Fruit fly (Drosophila melanogaster) whole organism, embryonic: ENCODE data around the gene CG34134.

Experiments
- Ada2b ChIP-seq: fragments of 200-800 bp; sonication (Bioruptor generic); IDR thresholded peaks from 2 replicates; pipeline ENCODE4 v1.3.6; 2022; ENCODE audit warnings: missing biosample characterization, missing genetic modification characterization
- Blimp-1 ChIP-seq: fragments of 200-800 bp; sonication (Bioruptor generic); optimal IDR thresholded peaks from 3 replicates; lab custom pipeline; 2018; ENCODE audit warnings: missing biosample characterization, missing genetic modification characterization, mild to moderate bottlenecking, moderate library complexity, missing genetic modification reagents
- Bteb2 ChIP-seq: fragments of 200-800 bp; sonication (Bioruptor generic); optimal IDR thresholded peaks from 2 replicates; lab custom pipeline; 2016; ENCODE audit warnings: missing biosample characterization, missing genetic modification characterization
- CG10979 ChIP-seq: fragments of 200-800 bp; sonication (Bioruptor generic); optimal IDR thresholded peaks from 2 replicates; lab custom pipeline; 2018; ENCODE audit warnings: missing biosample characterization, mild to moderate bottlenecking, missing genetic modification characterization, moderate library complexity
- CG11504 ChIP-seq: fragments of 200-800 bp; sonication (Bioruptor generic); optimal IDR thresholded peaks from 3 replicates; lab custom pipeline; 2019; ENCODE audit warnings: missing biosample characterization, mild to moderate bottlenecking, missing genetic modification characterization, moderate library complexity
- CG11560 ChIP-seq: fragments of 200-800 bp; sonication (Bioruptor generic); IDR thresholded peaks from 3 replicates; pipeline ENCODE4 v1.3.6; 2022; ENCODE audit warnings: missing biosample characterization, missing genetic modification characterization
- CG12391 ChIP-seq: fragments of 200-800 bp; sonication (Bioruptor generic); optimal IDR thresholded peaks from 3 replicates; lab custom pipeline; 2018; ENCODE audit warnings: missing biosample characterization, mild to moderate bottlenecking, missing genetic modification characterization, moderate library complexity
- CG14441 ChIP-seq: fragments of 200-800 bp; sonication (Bioruptor generic); IDR thresholded peaks from 2 replicates; pipeline ENCODE4 v1.3.6; 2022; ENCODE audit warnings: missing biosample characterization, missing genetic modification characterization
- CG1603 ChIP-seq: fragments of 200-800 bp; sonication (Bioruptor generic); optimal IDR thresholded peaks from 2 replicates; lab custom pipeline; 2019; ENCODE audit warnings: missing biosample characterization, mild to moderate bottlenecking, missing genetic modification characterization, moderate library complexity
- CG17328 ChIP-seq: fragments of 200-800 bp; sonication (Bioruptor generic); IDR thresholded peaks from 2 replicates; pipeline ENCODE4 v1.3.6; 2022; ENCODE audit warnings: missing biosample characterization, missing genetic modification characterization
- CG17359 ChIP-seq: fragments of 200-800 bp; sonication (Bioruptor generic); optimal IDR thresholded peaks from 3 replicates; lab custom pipeline; 2018; ENCODE audit warnings: missing biosample characterization, mild to moderate bottlenecking, missing genetic modification characterization, moderate library complexity
- CG2712 ChIP-seq: fragments of 200-800 bp; optimal IDR thresholded peaks from 3 replicates; lab custom pipeline; 2019; ENCODE audit warnings: missing biosample characterization, mild to moderate bottlenecking, missing genetic modification characterization, moderate library complexity
- CG30403 ChIP-seq: fragments of 200-800 bp; sonication (Bioruptor generic); optimal IDR thresholded peaks from 3 replicates; lab custom pipeline; 2016; ENCODE audit warnings: missing biosample characterization, missing genetic modification characterization
- CG5180 ChIP-seq: fragments of 200-800 bp; sonication (Bioruptor generic); optimal IDR thresholded peaks from 3 replicates; lab custom pipeline; 2017; ENCODE audit warnings: missing biosample characterization, missing genetic modification characterization, mild to moderate bottlenecking, moderate library complexity, missing genetic modification reagents
- CG6689 ChIP-seq: fragments of 200-800 bp; sonication (Bioruptor generic); IDR thresholded peaks from 2 replicates; pipeline ENCODE4 v1.3.6; 2022; ENCODE audit warnings: missing biosample characterization, missing genetic modification characterization
- CoRest ChIP-seq: fragments of 200-800 bp; sonication (Bioruptor generic); optimal IDR thresholded peaks from 3 replicates; lab custom pipeline; 2018; ENCODE audit warnings: missing biosample characterization, mild to moderate bottlenecking, missing genetic modification characterization, moderate library complexity
- Dip3 ChIP-seq: fragments of 200-800 bp; sonication (Bioruptor generic); optimal IDR thresholded peaks from 3 replicates; lab custom pipeline; 2016; ENCODE audit warnings: missing biosample characterization, missing genetic modification characterization
- Doc2 ChIP-seq: fragments of 200-800 bp; sonication (Bioruptor generic); IDR thresholded peaks from 2 replicates; pipeline ENCODE4 v1.3.6; 2022; ENCODE audit warnings: missing biosample characterization, missing genetic modification characterization
- Drgx ChIP-seq: fragments of 200-800 bp; sonication (Bioruptor generic); IDR thresholded peaks from 2 replicates; pipeline ENCODE4 v1.3.6; 2022; ENCODE audit warnings: missing biosample characterization, missing genetic modification characterization
- Ets65A ChIP-seq: fragments of 200-800 bp; sonication (Bioruptor generic); peaks from one replicate; lab custom pipeline; 2016; ENCODE audit warnings: missing biosample characterization, missing genetic modification characterization
- Med ChIP-seq: fragments of 200-800 bp; sonication (Bioruptor generic); peaks from one replicate; lab custom pipeline; 2016; ENCODE audit warnings: missing biosample characterization, missing genetic modification characterization, mild to moderate bottlenecking, inconsistent platforms, moderate library complexity
- Meics ChIP-seq: fragments of 200-800 bp; sonication (Bioruptor generic); optimal IDR thresholded peaks from 2 replicates; lab custom pipeline; 2017; ENCODE audit warnings: missing biosample characterization, mild to moderate bottlenecking, missing genetic modification characterization
- NC2α ChIP-seq: fragments of 200-800 bp; sonication (Bioruptor generic); optimal IDR thresholded peaks from 2 replicates; lab custom pipeline; 2016; ENCODE audit warnings: missing biosample characterization, missing genetic modification characterization
- Ptx1 ChIP-seq: fragments of 200-800 bp; sonication (Bioruptor generic); IDR thresholded peaks from 2 replicates; pipeline ENCODE4 v1.3.6; 2022; ENCODE audit warnings: missing biosample characterization, missing genetic modification characterization
- Rfx ChIP-seq: fragments of 200-800 bp; sonication (Bioruptor generic); IDR thresholded peaks from 2 replicates; pipeline ENCODE4 v1.3.6; 2022; ENCODE audit warnings: missing biosample characterization, missing genetic modification characterization
- Usf ChIP-seq: fragments of 200-800 bp; sonication (Bioruptor generic); optimal IDR thresholded peaks from 2 replicates; lab custom pipeline; 2017; ENCODE audit warnings: missing genotype, missing biosample characterization, missing genetic modification characterization
- Xbp1 ChIP-seq: fragments of 200-800 bp; sonication (Bioruptor generic); optimal IDR thresholded peaks from 3 replicates; lab custom pipeline; 2016; ENCODE audit warnings: missing biosample characterization, mild to moderate bottlenecking, missing genetic modification characterization
- az2 ChIP-seq: fragments of 200-800 bp; sonication (Bioruptor generic); optimal IDR thresholded peaks from 3 replicates; lab custom pipeline; 2016; ENCODE audit warnings: missing biosample characterization, missing genetic modification characterization
- bowl ChIP-seq: fragments of 200-800 bp; sonication (Bioruptor generic); IDR thresholded peaks from 2 replicates; pipeline ENCODE4 v1.3.6; 2022; ENCODE audit warnings: missing biosample characterization, missing genetic modification characterization
- bsh ChIP-seq, 2 experiments: fragments of 200-800 bp; sonication (Bioruptor generic); optimal IDR thresholded peaks; 2 replicates each; lab custom pipeline; 2017 to 2018; ENCODE audit warnings: mild to moderate bottlenecking in 2 of 2, missing biosample characterization in 2 of 2, missing genetic modification characterization in 2 of 2, moderate library complexity in 1 of 2
- chif ChIP-seq, 2 experiments: fragments of 200-800 bp; sonication (Bioruptor generic); optimal IDR thresholded peaks; 3 replicates each; lab custom pipeline; 2016; ENCODE audit warnings: missing biosample characterization in 2 of 2, missing genetic modification characterization in 2 of 2
- ci ChIP-seq: fragments of 200-800 bp; sonication (Bioruptor generic); IDR thresholded peaks from 3 replicates; pipeline ENCODE4 v1.3.6; 2022; ENCODE audit warnings: missing biosample characterization, missing genetic modification characterization
- dmrt11E ChIP-seq: fragments of 200-800 bp; sonication (Bioruptor generic); optimal IDR thresholded peaks from 3 replicates; lab custom pipeline; 2018; ENCODE audit warnings: missing biosample characterization, mild to moderate bottlenecking, missing genetic modification characterization, moderate library complexity
- dmrt99B ChIP-seq: fragments of 200-800 bp; sonication (Bioruptor generic); optimal IDR thresholded peaks from 2 replicates; lab custom pipeline; 2018; ENCODE audit warnings: missing biosample characterization, mild to moderate bottlenecking, missing genetic modification characterization, moderate library complexity
- fd96Cb ChIP-seq: fragments of 200-800 bp; sonication (Bioruptor generic); optimal IDR thresholded peaks from 2 replicates; lab custom pipeline; 2018; ENCODE audit warnings: missing biosample characterization, mild to moderate bottlenecking, missing genetic modification characterization, moderate library complexity
- gem ChIP-seq: fragments of 200-800 bp; sonication (Bioruptor generic); optimal IDR thresholded peaks from 2 replicates; lab custom pipeline; 2019; ENCODE audit warnings: missing biosample characterization, mild to moderate bottlenecking, missing genetic modification characterization, moderate library complexity
- ken ChIP-seq: fragments of 200-800 bp; sonication (Bioruptor generic); IDR thresholded peaks from 3 replicates; pipeline ENCODE4 v1.3.6; 2022; ENCODE audit warnings: missing biosample characterization, missing genetic modification characterization
- nom ChIP-seq: fragments of 200-800 bp; sonication (Bioruptor generic); optimal IDR thresholded peaks from 2 replicates; lab custom pipeline; 2017; ENCODE audit warnings: missing biosample characterization, missing genetic modification characterization, mild to moderate bottlenecking, moderate library complexity, missing genetic modification reagents
- phol ChIP-seq: fragments of 200-800 bp; sonication (Bioruptor generic); optimal IDR thresholded peaks from 3 replicates; lab custom pipeline; 2018; ENCODE audit warnings: missing biosample characterization, mild to moderate bottlenecking, missing genetic modification characterization, moderate library complexity
- prd ChIP-seq, 3 experiments: fragments of >200 bp in 2 of 3; fragments of 200-800 bp in 1 of 3; sonication (Bioruptor generic) in 1 of 3; optimal IDR thresholded peaks in 2 of 3; IDR thresholded peaks in 1 of 3; 2 replicates in 2 of 3; 3 replicates in 1 of 3; pipeline versions ENCODE4 v1.3.6 to Lab custom; 2017 to 2022; ENCODE audit warnings: missing biosample characterization in 1 of 3, missing genetic modification characterization in 1 of 3
- pzg ChIP-seq: fragments of 200-800 bp; sonication (Bioruptor generic); optimal IDR thresholded peaks from 3 replicates; lab custom pipeline; 2018; ENCODE audit warnings: missing biosample characterization, mild to moderate bottlenecking, missing genetic modification characterization, moderate library complexity
- sd ChIP-seq: fragments of 200-800 bp; sonication (Bioruptor generic); optimal IDR thresholded peaks from 3 replicates; lab custom pipeline; 2018; ENCODE audit warnings: missing biosample characterization, mild to moderate bottlenecking, missing genetic modification characterization, moderate library complexity
- sens ChIP-seq: fragments of 200-800 bp; sonication (Bioruptor generic); peaks from one replicate; lab custom pipeline; 2016; ENCODE audit warnings: missing biosample characterization, missing genetic modification characterization
- sens-2 ChIP-seq: fragments of 200-800 bp; sonication (Bioruptor generic); IDR thresholded peaks from 2 replicates; pipeline ENCODE4 v1.3.6; 2022; ENCODE audit warnings: missing biosample characterization, missing genetic modification characterization
- sr ChIP-seq: fragments of 200-800 bp; sonication (Bioruptor generic); IDR thresholded peaks from 3 replicates; pipeline ENCODE4 v1.3.6; 2022; ENCODE audit warnings: missing biosample characterization, missing genetic modification characterization
- unpg ChIP-seq: fragments of 200-800 bp; sonication (Bioruptor generic); optimal IDR thresholded peaks from 3 replicates; lab custom pipeline; 2018; ENCODE audit warnings: missing biosample characterization, mild to moderate bottlenecking, missing genetic modification characterization, moderate library complexity
- zen2 ChIP-seq: fragments of 200-800 bp; sonication (Bioruptor generic); IDR thresholded peaks from 3 replicates; pipeline ENCODE4 v1.3.6; 2022; ENCODE audit warnings: missing biosample characterization, missing genetic modification characterization; ENCODE audit not compliant: partially characterized antibody

Gene CG34134

dm6 chr2L:8233571-8233970, 43.0 kb upstream of the CG34134 start (continued):
- TF ChIP-seq zen2 (GFP tag; lab: Robert Waterston, UW) (no peak), Bteb2 (GFP tag; lab: Kevin White, UChicago) (no peak), CoRest (tag; lab: Kevin White, UChicago) (no peak), CG11560 (no peak)
- TF ChIP-seq, all 482 proteins: peak for 18

dm6 chr2L:8232389-8232788, 41.8 kb upstream of the CG34134 start:
- no peak for TF ChIP-seq Doc2 (GFP tag; lab: Robert Waterston, UW)
- TF ChIP-seq Meics (GFP tag; lab: Kevin White, UChicago) = no peak
- peak; percentile 4 for TF ChIP-seq CG17359 (tag; lab: Kevin White, UChicago)
- peak; percentile 45 for TF ChIP-seq gem (tag; lab: Kevin White, UChicago)
- no peak for TF ChIP-seq Xbp1 (GFP tag; lab: Kevin White, UChicago)
- peak; percentile 5 for TF ChIP-seq CG30403 (GFP tag; lab: Kevin White, UChicago)
- TF ChIP-seq CG17328 (GFP tag; lab: Robert Waterston, UW) = 0 out of 2 replicates have a peak, but pooled peaks have one; percentile 10
- peak; percentile 22 for TF ChIP-seq dmrt99B (tag; lab: Kevin White, UChicago)
- TF ChIP-seq Rfx (GFP tag; lab: Robert Waterston, UW) = peak; percentile 25; the same call in 1 of the 2 replicates
- TF ChIP-seq CG10979 (tag; lab: Kevin White, UChicago) = peak; percentile 26
- TF ChIP-seq Usf = no peak
- TF ChIP-seq sd = peak; percentile 27
- TF ChIP-seq Blimp-1 (GFP tag; lab: Kevin White, UChicago) = peak; percentile 3
- peak; percentile 8 for TF ChIP-seq CG2712 (tag; lab: Kevin White, UChicago)
- 0 out of 3 replicates have a peak, but pooled peaks have one; percentile 36 for TF ChIP-seq ken (GFP tag; lab: Robert Waterston, UW)
- TF ChIP-seq CG6689 = peak; percentile 28; the same call in 1 of the 2 replicates
- TF ChIP-seq unpg (GFP tag; lab: Kevin White, UChicago) = peak; percentile 8
- peak; percentile 55; the same call in 1 of the 3 replicates for TF ChIP-seq ci (GFP tag; lab: Robert Waterston, UW)
- peak; percentile 32 for TF ChIP-seq CG1603 (tag; lab: Kevin White, UChicago)
- peak; percentile 80 for TF ChIP-seq Ets65A (GFP tag; lab: Kevin White, UChicago)
- TF ChIP-seq Ptx1 (GFP tag; lab: Robert Waterston, UW) = peak; percentile 29; the same call in 1 of the 2 replicates
- peak; percentile 58 for TF ChIP-seq sens (GFP tag; lab: Kevin White, UChicago)
- no peak for TF ChIP-seq dmrt11E (tag; lab: Kevin White, UChicago)
- 0 out of 2 replicates have a peak, but pooled peaks have one; percentile 17 for TF ChIP-seq sens-2 (GFP tag; lab: Robert Waterston, UW)
- peak; percentile 66 for TF ChIP-seq Med (GFP tag; lab: Kevin White, UChicago)
- peak; percentile 90 for TF ChIP-seq nom (GFP tag; lab: Kevin White, UChicago)
- TF ChIP-seq az2 (GFP tag; lab: Kevin White, UChicago) = peak; percentile 8
- TF ChIP-seq CG14441 (GFP tag; lab: Robert Waterston, UW) = 0 out of 2 replicates have a peak, but pooled peaks have one; percentile 13
- TF ChIP-seq CG12391 (tag; lab: Kevin White, UChicago) = peak; percentile 8
- no peak for TF ChIP-seq bowl (GFP tag; lab: Robert Waterston, UW)
- peak; percentile 39 to 91 for TF ChIP-seq bsh (GFP tag; optimal IDR thresholded peaks at IDR 0.05; lab: Kevin White, UChicago)
- TF ChIP-seq chif (GFP tag; optimal IDR thresholded peaks at IDR 0.05; lab: Kevin White, UChicago) = peak in 1 of 2 experiments; percentile 6
- TF ChIP-seq Ada2b (GFP tag; lab: Robert Waterston, UW) = 0 out of 2 replicates have a peak, but pooled peaks have one; percentile 24
- no peak for TF ChIP-seq prd (optimal IDR thresholded peaks at IDR 0.05; lab: Kevin White, UChicago)
- TF ChIP-seq prd (GFP tag; IDR thresholded peaks at IDR 0.05; lab: Robert Waterston, UW) = peak; percentile 52; the same call in 1 of the 3 replicates
- no peak for TF ChIP-seq CG5180 (GFP tag; lab: Kevin White, UChicago)
- TF ChIP-seq CG11504 = peak; percentile 16
- peak; percentile 7 for TF ChIP-seq fd96Cb (tag; lab: Kevin White, UChicago)
- TF ChIP-seq sr (GFP tag; lab: Robert Waterston, UW) = 0 out of 3 replicates have a peak, but pooled peaks have one; percentile 4
- TF ChIP-seq NC2α (GFP tag; lab: Kevin White, UChicago) = no peak
- no peak for TF ChIP-seq pzg (GFP tag; lab: Kevin White, UChicago)
- TF ChIP-seq Drgx = peak; percentile 87
- TF ChIP-seq phol (tag; lab: Kevin White, UChicago) = peak; percentile 30
- no peak for TF ChIP-seq Dip3 (GFP tag; lab: Kevin White, UChicago)
